Worm (Caenorhabditis elegans): ENCODE results near the gene mrps-16.

- TF ChIP-seq dao-5 (tag; optimal IDR thresholded peaks at IDR 0.05) (no peak), him-1 (tag; optimal IDR thresholded peaks at IDR 0.05) (no peak), W03F9.2 (tag; optimal IDR thresholded peaks at IDR 0.05) (no peak)
Measured at ce11 chrII:5447381-5447780, 26.8 kb upstream of the mrps-16 start, which contains the start of gene cex-1.

Measured in whole organism, L4/young adult.